Worm (Caenorhabditis elegans) whole organism, L3 larva: Measurements from ENCODE around the gene citk-2.

ENCODE experiments used
- lin-39 ChIP-seq: fragments of 150-350 bp; optimal IDR thresholded peaks from 2 replicates; lab custom pipeline; 2018; ENCODE audit warnings: missing biosample characterization, missing genetic modification reagents, missing genetic modification characterization
- lsy-12 ChIP-seq: sonication (generic microtip); optimal IDR thresholded peaks from 2 replicates; lab custom pipeline; 2016; ENCODE audit warnings: mild to moderate bottlenecking, missing genetic modification characterization, missing compliant biosample characterization
- unc-62 ChIP-seq: fragments of 150-350 bp; sonication (generic microtip); optimal IDR thresholded peaks from 4 replicates; lab custom pipeline; 2014; ENCODE audit warnings: missing biosample characterization, missing genetic modification reagents, missing genetic modification characterization
- ztf-11 ChIP-seq: fragments of 150-350 bp; optimal IDR thresholded peaks from 2 replicates; lab custom pipeline; 2014; ENCODE audit warnings: missing biosample characterization, missing genetic modification characterization

DNA sequence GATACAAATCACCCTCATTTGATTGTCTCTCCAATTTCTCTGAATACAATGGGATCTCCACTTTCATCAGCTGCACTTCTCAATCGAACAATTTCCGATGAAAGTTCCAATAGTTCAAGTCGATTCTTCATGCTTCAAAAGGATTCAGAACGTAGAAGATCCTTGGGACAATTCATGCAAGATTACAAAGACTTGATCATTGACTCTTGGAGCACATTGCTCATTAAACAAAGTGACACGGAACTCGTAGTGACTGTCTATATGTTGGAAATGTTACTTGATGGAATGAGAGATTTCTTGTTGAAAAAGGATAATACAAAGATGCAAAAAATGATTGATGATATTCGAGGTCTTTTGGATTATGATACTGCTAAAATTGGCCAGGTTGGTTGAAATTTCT is 28.6 kb downstream of the citk-2 start:
- TF ChIP-seq lin-39 (tag; lab: Kevin White, UChicago) (no peak), unc-62 (GFP tag; lab: Kevin White, UChicago) (no peak), ztf-11 (tag; lab: Kevin White, UChicago) (no peak), lsy-12 (tag; lab: Kevin White, UChicago) (no peak)
